Worm (Caenorhabditis elegans): ENCODE data around the gene morc-1.

ce11 chrIII:5200349-5200748 is 6.4 kb downstream of the morc-1 start:
- no peak for TF ChIP-seq egl-27 (tag; optimal IDR thresholded peaks at IDR 0.05)
- no peak for TF ChIP-seq lsy-2 (tag; optimal IDR thresholded peaks at IDR 0.05)
- TF ChIP-seq fkh-4 (tag; optimal IDR thresholded peaks at IDR 0.05; ENCODE audit: borderline replicate concordance), result no peak
- TF ChIP-seq ama-1 (optimal IDR thresholded peaks at IDR 0.05), result no peak
- no peak for TF ChIP-seq lin-15B (tag; optimal IDR thresholded peaks at IDR 0.05)
- no peak for TF ChIP-seq pag-3 (tag; optimal IDR thresholded peaks at IDR 0.05; ENCODE audit: borderline replicate concordance, insufficient read depth)
- no peak for TF ChIP-seq unc-62 (GFP tag; optimal IDR thresholded peaks at IDR 0.05)
- no peak for TF ChIP-seq ets-5 (GFP tag; IDR thresholded peaks at IDR 0.05)
- no peak for TF ChIP-seq elt-3 (tag; optimal IDR thresholded peaks at IDR 0.05)
- TF ChIP-seq snpc-4 (tag; optimal IDR thresholded peaks at IDR 0.05), result no peak
- TF ChIP-seq C16A3.4 (tag; optimal IDR thresholded peaks at IDR 0.05), result no peak
- TF ChIP-seq lin-39 (tag; optimal IDR thresholded peaks at IDR 0.05), result no peak
